Worm (Caenorhabditis elegans) whole organism, young adult: ENCODE data around the gene nspg-1.

Experiments used
- C06A6.2 ChIP-seq: fragments of 200-800 bp; sonication (Bioruptor generic); conservative IDR thresholded peaks from 2 replicates; pipeline ENCODE4 v1.3.6; 2022; ENCODE audit warnings: missing genetic modification characterization, missing compliant biosample characterization
- F10E7.11 ChIP-seq: sonication (generic microtip); optimal IDR thresholded peaks from 2 replicates; lab custom pipeline; 2017; ENCODE audit warnings: mild to moderate bottlenecking, missing genetic modification characterization, moderate library complexity, missing compliant biosample characterization
- F37B4.10 ChIP-seq: fragments of 200-800 bp; sonication (Bioruptor generic); IDR thresholded peaks from 2 replicates; pipeline ENCODE4 v1.3.6; 2022; ENCODE audit warnings: missing genetic modification characterization, missing compliant biosample characterization
- F57A8.1 ChIP-seq: fragments of 200-800 bp; sonication (Bioruptor generic); optimal IDR thresholded peaks from 2 replicates; lab custom pipeline; 2018; ENCODE audit warnings: mild to moderate bottlenecking, missing genetic modification characterization, moderate library complexity, missing compliant biosample characterization
- K11D2.4 ChIP-seq: fragments of 200-800 bp; sonication (Bioruptor generic); IDR thresholded peaks from 2 replicates; pipeline ENCODE4 v1.3.6; 2022; ENCODE audit warnings: missing genetic modification reagents, missing genetic modification characterization, missing compliant biosample characterization
- Y53F4B.3 ChIP-seq: fragments of 200-800 bp; sonication (Bioruptor generic); IDR thresholded peaks from 2 replicates; pipeline ENCODE4 v1.3.6; 2022; ENCODE audit warnings: missing genetic modification reagents, missing genetic modification characterization, missing compliant biosample characterization
- Y53G8AR.9 ChIP-seq: fragments of 200-800 bp; sonication (Bioruptor generic); conservative IDR thresholded peaks from 2 replicates; pipeline ENCODE4 v1.3.6; 2022; ENCODE audit warnings: missing genetic modification reagents, missing genetic modification characterization, missing compliant biosample characterization
- Y67H2A.10 ChIP-seq: fragments of 200-800 bp; sonication (Bioruptor generic); conservative IDR thresholded peaks from 2 replicates; pipeline ENCODE4 v1.3.6; 2022; ENCODE audit warnings: missing genetic modification reagents, missing genetic modification characterization, missing compliant biosample characterization
- Y79H2A.3 ChIP-seq: fragments of 200-800 bp; sonication (Bioruptor generic); conservative IDR thresholded peaks from 2 replicates; pipeline ENCODE4 v1.3.6; 2022; ENCODE audit warnings: missing genetic modification reagents, missing genetic modification characterization, missing compliant biosample characterization
- athp-1 ChIP-seq: sonication (generic microtip); optimal IDR thresholded peaks from 2 replicates; lab custom pipeline; 2017; ENCODE audit warnings: mild to moderate bottlenecking, missing genetic modification characterization, missing compliant biosample characterization
- attf-3 ChIP-seq: fragments of 200-800 bp; sonication (Bioruptor generic); conservative IDR thresholded peaks from 2 replicates; pipeline ENCODE4 v1.3.6; 2022; ENCODE audit warnings: missing genetic modification reagents, missing genetic modification characterization, missing compliant biosample characterization
- bed-2 ChIP-seq: fragments of 200-800 bp; sonication (Bioruptor generic); IDR thresholded peaks from 2 replicates; pipeline ENCODE4 v1.3.6; 2022; ENCODE audit warnings: missing genetic modification reagents, missing genetic modification characterization, missing compliant biosample characterization
- ceh-40 ChIP-seq: fragments of 200-800 bp; sonication (Bioruptor generic); IDR thresholded peaks from 2 replicates; pipeline ENCODE4 v1.3.6; 2022; ENCODE audit warnings: missing genetic modification characterization, missing compliant biosample characterization
- ceh-58 ChIP-seq: fragments of 200-800 bp; sonication (Bioruptor generic); IDR thresholded peaks from 2 replicates; pipeline ENCODE4 v1.3.6; 2022; ENCODE audit warnings: missing genetic modification characterization, missing compliant biosample characterization
- dpl-1 ChIP-seq: fragments of 150-350 bp; optimal IDR thresholded peaks from 2 replicates; lab custom pipeline; 2014; ENCODE audit warnings: missing biosample characterization, missing genetic modification reagents, missing genetic modification characterization
- egl-44 ChIP-seq: fragments of 200-800 bp; sonication (Bioruptor generic); IDR thresholded peaks from 2 replicates; pipeline ENCODE4 v1.3.6; 2022; ENCODE audit warnings: missing genetic modification reagents, missing genetic modification characterization, missing compliant biosample characterization
- gei-17 ChIP-seq: fragments of 200-800 bp; sonication (Bioruptor generic); optimal IDR thresholded peaks from 2 replicates; lab custom pipeline; 2018; ENCODE audit warnings: mild to moderate bottlenecking, missing genetic modification characterization, missing compliant biosample characterization
- hmg-1.2 ChIP-seq: fragments of 200-800 bp; sonication (Bioruptor generic); IDR thresholded peaks from 2 replicates; pipeline ENCODE4 v1.3.6; 2022; ENCODE audit warnings: missing genetic modification reagents, missing genetic modification characterization, missing compliant biosample characterization
- hmg-20 ChIP-seq: fragments of 200-800 bp; sonication (Bioruptor generic); IDR thresholded peaks from 2 replicates; pipeline ENCODE4 v1.3.6; 2022; ENCODE audit warnings: missing genetic modification reagents, missing genetic modification characterization, missing compliant biosample characterization
- lag-1 ChIP-seq: fragments of 200-800 bp; sonication (Bioruptor generic); IDR thresholded peaks from 2 replicates; pipeline ENCODE4 v1.3.6; 2022; ENCODE audit warnings: missing genetic modification reagents, missing genetic modification characterization, missing compliant biosample characterization
- let-526 ChIP-seq: fragments of 200-800 bp; sonication (Bioruptor generic); IDR thresholded peaks from 2 replicates; pipeline ENCODE4 v1.3.6; 2022; ENCODE audit warnings: missing genetic modification reagents, missing genetic modification characterization, missing compliant biosample characterization
- let-607 ChIP-seq, 2 experiments: fragments of 200-800 bp in 1 of 2; sonication (Bioruptor generic) in 1 of 2; sonication (generic microtip) in 1 of 2; optimal IDR thresholded peaks; 2 replicates each; lab custom pipeline; 2016 to 2018; ENCODE audit warnings: mild to moderate bottlenecking in 2 of 2, missing compliant biosample characterization in 2 of 2, missing genetic modification characterization in 2 of 2, moderate library complexity in 2 of 2, missing genotype in 1 of 2
- lin-35 ChIP-seq, 3 experiments: fragments of 150-350 bp in 2 of 3; sonication (generic microtip) in 1 of 3; optimal IDR thresholded peaks; 2 replicates each; lab custom pipeline; 2014 to 2018; ENCODE audit warnings: missing biosample characterization in 3 of 3, missing genetic modification characterization in 3 of 3, missing genetic modification reagents in 3 of 3
- madf-6 ChIP-seq: fragments of 200-800 bp; sonication (Bioruptor generic); IDR thresholded peaks from 2 replicates; pipeline ENCODE4 v1.3.6; 2022; ENCODE audit warnings: missing genetic modification reagents, missing genetic modification characterization, missing compliant biosample characterization
- madf-8 ChIP-seq: fragments of 200-800 bp; sonication (Bioruptor generic); conservative IDR thresholded peaks from 2 replicates; pipeline ENCODE4 v1.3.6; 2022; ENCODE audit warnings: missing genetic modification reagents, missing genetic modification characterization, missing compliant biosample characterization
- nfyb-1 ChIP-seq: fragments of 200-800 bp; sonication (Bioruptor generic); IDR thresholded peaks from 2 replicates; pipeline ENCODE4 v1.3.6; 2022; ENCODE audit warnings: missing genetic modification reagents, missing genetic modification characterization, missing compliant biosample characterization
- nhr-27 ChIP-seq: fragments of 200-800 bp; sonication (Bioruptor generic); optimal IDR thresholded peaks from 2 replicates; lab custom pipeline; 2018; ENCODE audit warnings: mild to moderate bottlenecking, missing genetic modification characterization, moderate library complexity, missing compliant biosample characterization
- nhr-80 ChIP-seq: sonication (generic microtip); optimal IDR thresholded peaks from 2 replicates; lab custom pipeline; 2016; ENCODE audit warnings: missing genetic modification characterization, missing compliant biosample characterization
- repo-1 ChIP-seq: sonication (generic microtip); optimal IDR thresholded peaks from 2 replicates; lab custom pipeline; 2017; ENCODE audit warnings: mild to moderate bottlenecking, missing genetic modification characterization, missing compliant biosample characterization
- sdz-38 ChIP-seq: sonication (generic microtip); optimal IDR thresholded peaks from 2 replicates; lab custom pipeline; 2016; ENCODE audit warnings: missing genotype, missing genetic modification characterization, missing compliant biosample characterization
- tlf-1 ChIP-seq: fragments of 200-800 bp; sonication (Bioruptor generic); optimal IDR thresholded peaks from 2 replicates; lab custom pipeline; 2018; ENCODE audit warnings: mild to moderate bottlenecking, missing genetic modification characterization, missing compliant biosample characterization
- unc-130 ChIP-seq: sonication (generic microtip); optimal IDR thresholded peaks from 2 replicates; lab custom pipeline; 2016; ENCODE audit warnings: missing genetic modification reagents, missing genetic modification characterization, missing compliant biosample characterization
- ztf-22 ChIP-seq: fragments of 200-800 bp; sonication (Bioruptor generic); optimal IDR thresholded peaks from 2 replicates; lab custom pipeline; 2018; ENCODE audit warnings: mild to moderate bottlenecking, missing genetic modification characterization, moderate library complexity, missing compliant biosample characterization
- ztf-26 ChIP-seq: sonication (generic microtip); optimal IDR thresholded peaks from 2 replicates; lab custom pipeline; 2017; ENCODE audit warnings: missing genetic modification characterization, missing compliant biosample characterization
- ztf-3 ChIP-seq: fragments of 200-800 bp; sonication (Bioruptor generic); optimal IDR thresholded peaks from 2 replicates; lab custom pipeline; 2018; ENCODE audit warnings: mild to moderate bottlenecking, missing genetic modification characterization, missing compliant biosample characterization

Gene nspg-1

DNA sequence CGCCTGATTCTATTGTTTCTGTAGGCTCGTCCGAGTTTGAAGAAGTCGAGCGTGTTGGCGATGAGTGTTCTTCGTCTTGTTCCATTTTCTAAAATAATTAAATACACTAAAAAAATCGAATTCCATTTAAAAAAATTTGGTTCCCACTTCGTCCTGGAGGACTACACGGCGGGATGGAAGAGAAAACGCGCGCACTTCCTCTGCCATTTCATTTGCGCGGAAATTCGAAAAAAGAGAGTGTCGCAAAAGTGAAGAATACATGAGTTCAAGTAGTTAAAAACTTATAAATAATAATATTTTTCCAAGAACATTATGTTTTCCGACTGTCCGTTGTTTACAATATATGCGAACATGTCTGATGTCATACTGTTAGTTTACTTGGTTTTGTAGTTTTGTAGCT is 2.1 kb upstream of the nspg-1 start, which contains the start of gene T07F10.3 (continued):
- TF ChIP-seq Y53F4B.3 (GFP tag; lab: Robert Waterston, UW) (no peak), bed-2 (peak; percentile 92), unc-130 (GFP tag; lab: Kevin White, UChicago) (peak; percentile 95), egl-44 (no peak), madf-6 (peak; percentile 83), Y53G8AR.9 (peak; percentile 49; the same call in 1 of the 2 replicates), repo-1 (tag; lab: Kevin White, UChicago) (no peak)
- TF ChIP-seq, all 124 proteins: peak for 72

DNA sequence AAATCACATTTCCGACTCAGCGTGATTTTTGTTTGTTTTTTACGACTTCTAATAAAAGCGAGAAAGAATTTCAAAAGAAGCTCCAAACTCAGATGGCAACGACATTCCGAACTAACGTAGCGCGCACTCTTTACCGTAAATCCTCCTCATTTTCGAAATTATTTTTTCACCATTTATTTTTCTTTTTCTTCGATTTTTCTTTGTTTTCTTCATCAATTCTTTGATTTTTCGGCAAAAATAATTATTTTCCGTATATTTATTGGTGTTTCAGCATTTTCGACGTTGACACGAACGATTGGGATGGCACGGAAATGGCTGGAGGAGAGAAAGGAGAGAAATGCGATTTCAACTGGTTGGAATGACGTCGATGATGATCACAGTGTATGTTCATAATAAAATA is 2.3 kb downstream of the nspg-1 start, which contains the start of gene T07F10.5:
TSS of gene T07F10.5 (plus strand) at position 301 of the 400 bp plus-strand sequence.
- TF ChIP-seq attf-3, result 0 out of 2 replicates have a peak, but pooled peaks have one; percentile 13

DNA sequence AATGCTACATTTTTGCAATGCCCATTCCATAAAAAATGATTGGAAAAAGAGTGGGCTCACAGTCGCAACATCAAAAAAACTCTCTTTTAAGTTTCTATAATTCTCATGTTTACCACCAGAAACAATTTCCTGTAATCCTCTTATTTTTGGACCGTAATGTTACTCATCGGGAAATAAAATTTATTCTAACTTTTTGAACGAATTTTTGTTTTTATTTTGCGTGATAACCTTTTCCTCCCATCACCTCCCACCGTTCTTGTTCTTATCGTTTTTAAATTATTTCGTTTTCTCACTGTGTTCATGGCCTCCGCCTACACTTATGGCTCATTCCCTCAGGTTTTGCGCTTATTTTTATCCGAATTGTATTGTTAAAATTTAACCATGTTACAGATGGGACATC is 8.8 kb downstream of the nspg-1 start, which contains the start of gene anp-1:
TSS of gene anp-1 (plus strand) at position 301 of the 400 bp plus-strand sequence.
- no peak for TF ChIP-seq Y79H2A.3 (GFP tag; lab: Robert Waterston, UW)
- TF ChIP-seq lag-1 (GFP tag; lab: Robert Waterston, UW), result no peak
- no peak for TF ChIP-seq F10E7.11
- no peak for TF ChIP-seq Y67H2A.10 (GFP tag; lab: Robert Waterston, UW)
- no peak for TF ChIP-seq let-607 (tag; optimal IDR thresholded peaks at IDR 0.05; lab: Kevin White, UChicago)

DNA sequence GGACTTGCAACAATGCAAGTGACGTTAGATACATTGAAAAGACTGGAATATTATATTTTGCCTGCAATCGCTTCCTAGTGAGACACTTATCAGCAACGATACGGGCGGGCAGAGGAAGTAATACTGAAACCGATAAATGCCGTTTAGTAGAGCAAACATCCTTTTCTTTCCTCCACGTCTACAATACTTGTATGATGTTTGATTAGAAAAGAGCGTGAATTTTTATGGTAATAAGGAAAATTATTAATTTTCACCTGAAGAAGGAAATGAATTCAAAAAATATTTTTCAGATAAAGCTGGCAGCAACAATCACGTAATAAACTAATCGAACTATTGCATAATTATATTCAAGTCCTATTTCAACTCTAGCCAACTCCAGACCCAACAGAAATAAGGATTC is 13.1 kb downstream of the nspg-1 start, which contains the start of gene C44H9.7:
TSS of gene C44H9.7 (minus strand) at position 101 of the 400 bp plus-strand sequence.
- TF ChIP-seq nfyb-1 (GFP tag; lab: Robert Waterston, UW), result no peak
- no peak for TF ChIP-seq hmg-20 (GFP tag; lab: Robert Waterston, UW)
- no peak for TF ChIP-seq sdz-38 (tag; lab: Kevin White, UChicago)
- no peak for TF ChIP-seq F37B4.10 (GFP tag; lab: Robert Waterston, UW)
- TF ChIP-seq repo-1 (tag; lab: Kevin White, UChicago), result no peak
- TF ChIP-seq F10E7.11, result no peak
- no peak for TF ChIP-seq ceh-58 (GFP tag; lab: Robert Waterston, UW)

DNA sequence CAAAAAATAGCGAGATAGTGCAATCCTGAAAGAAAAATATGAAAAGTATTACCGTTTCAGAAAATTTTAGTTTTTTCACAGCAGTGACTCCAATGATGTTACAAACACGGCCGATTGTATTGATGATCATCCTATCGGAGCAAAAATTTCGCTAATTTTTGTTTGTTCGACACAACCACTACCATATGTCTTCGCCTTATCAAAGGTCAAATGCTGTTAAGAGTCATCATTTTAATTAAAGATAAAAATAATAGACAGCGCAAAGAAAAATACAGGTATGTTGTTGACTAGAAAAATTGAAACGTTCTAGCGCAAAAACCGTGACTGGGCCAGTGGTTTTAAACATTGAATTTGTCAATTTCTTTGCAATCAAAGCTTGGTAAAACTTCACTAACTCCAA is 15.5 kb downstream of the nspg-1 start:
- TF ChIP-seq lin-35 (GFP tag; optimal IDR thresholded peaks at IDR 0.05; lab: Kevin White, UChicago) (no peak), K11D2.4 (GFP tag; lab: Robert Waterston, UW) (no peak), egl-44 (no peak), ztf-3 (GFP tag; lab: Kevin White, UChicago) (no peak), nhr-80 (tag; lab: Kevin White, UChicago) (peak; percentile 56), ztf-26 (tag; lab: Kevin White, UChicago) (no peak), repo-1 (tag; lab: Kevin White, UChicago) (no peak)

DNA sequence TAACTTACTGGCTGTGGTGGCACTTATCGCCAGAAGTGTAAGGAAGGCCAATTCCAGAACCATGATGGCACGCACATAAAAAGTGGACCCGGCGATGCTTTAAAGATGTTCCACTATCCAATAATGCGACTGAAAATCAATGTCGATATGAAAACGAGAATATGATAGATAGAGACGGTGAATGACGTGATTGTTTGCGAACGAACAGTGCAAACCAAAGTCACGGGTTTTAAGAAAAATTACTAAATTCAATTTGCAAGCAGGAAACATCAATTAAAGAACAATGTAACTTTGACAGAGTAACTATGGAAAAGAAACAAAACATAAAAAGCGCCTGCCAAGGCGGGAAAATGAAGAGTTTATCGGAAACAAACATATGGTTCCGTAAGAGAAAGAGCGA is 18.2 kb downstream of the nspg-1 start, which contains the start of gene C44H9.5:
TSS of gene C44H9.5 (minus strand) at position 129 of the 400 bp plus-strand sequence.
- TF ChIP-seq nhr-80 (tag; lab: Kevin White, UChicago) (peak; percentile 49), hmg-20 (GFP tag; lab: Robert Waterston, UW) (no peak)

DNA sequence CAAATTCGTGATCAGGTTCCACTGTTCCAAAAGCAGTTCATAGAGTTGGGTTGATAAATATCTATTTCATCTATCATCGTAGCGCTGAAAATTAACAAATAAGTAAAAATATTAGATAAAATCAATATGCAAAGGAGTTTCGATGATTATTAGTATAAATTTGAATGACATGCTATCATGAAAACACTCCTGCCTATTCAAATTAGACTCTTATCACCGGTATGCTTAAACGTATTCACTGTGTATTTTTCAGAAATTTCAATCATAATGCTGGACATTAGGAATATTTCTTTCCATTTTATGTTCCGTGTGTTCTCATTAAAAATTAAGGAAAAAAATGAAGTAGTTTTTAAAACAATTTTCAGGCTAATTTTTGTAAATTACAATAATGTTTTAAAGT is 22.6 kb downstream of the nspg-1 start, which contains the start of gene C44H9.6:
TSS of gene C44H9.6 (minus strand) at position 101 of the 400 bp plus-strand sequence.
- TF ChIP-seq ztf-3 (GFP tag; lab: Kevin White, UChicago), result no peak
- TF ChIP-seq C06A6.2, result no peak
- peak; percentile 45 for TF ChIP-seq nhr-80 (tag; lab: Kevin White, UChicago)

DNA sequence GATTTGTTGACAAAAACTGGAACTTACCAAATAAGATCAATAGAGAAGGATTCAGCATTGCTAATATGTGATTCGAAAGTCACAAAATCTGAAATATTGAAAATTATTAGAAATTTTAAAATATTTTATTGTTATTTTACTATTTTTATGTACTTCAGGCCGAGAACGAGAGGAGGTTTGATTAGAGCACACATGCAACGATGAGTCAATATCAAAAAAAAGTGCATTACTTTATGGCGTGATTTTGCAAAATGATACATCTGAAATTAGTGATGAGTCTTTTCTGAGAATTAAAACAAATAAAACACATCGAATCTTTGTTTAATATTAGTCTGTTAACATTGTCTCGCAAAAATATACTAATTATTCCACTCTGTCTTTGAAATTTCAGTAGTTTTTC is 23.1 kb downstream of the nspg-1 start:
- TF ChIP-seq athp-1 (tag; lab: Kevin White, UChicago) (no peak), nhr-27 (tag; lab: Kevin White, UChicago) (no peak), gei-17 (GFP tag; lab: Kevin White, UChicago) (no peak), F57A8.1 (GFP tag; lab: Kevin White, UChicago) (no peak), dpl-1 (GFP tag; lab: Kevin White, UChicago) (no peak), ztf-22 (GFP tag; lab: Kevin White, UChicago) (no peak), ceh-40 (GFP tag; lab: Robert Waterston, UW) (no peak), tlf-1 (GFP tag; lab: Kevin White, UChicago) (no peak), hmg-1.2 (no peak), madf-8 (no peak), let-526 (GFP tag; lab: Robert Waterston, UW) (no peak), ztf-26 (tag; lab: Kevin White, UChicago) (no peak)
